Fruit fly (Drosophila melanogaster) whole organism, embryonic: Measurements from ENCODE around the gene fne.

Experiments used
- CG11456 ChIP-seq: fragments of 200-800 bp; sonication (Bioruptor generic); IDR thresholded peaks from 3 replicates; pipeline ENCODE4 v1.3.6; 2022; ENCODE audit warnings: missing biosample characterization, missing genetic modification characterization
- CG13424 ChIP-seq: fragments of 200-800 bp; sonication (Bioruptor generic); optimal IDR thresholded peaks from 2 replicates; lab custom pipeline; 2019; ENCODE audit warnings: missing biosample characterization, mild to moderate bottlenecking, missing genetic modification characterization, moderate library complexity
- CG14050 ChIP-seq: fragments of 200-800 bp; sonication (Bioruptor generic); IDR thresholded peaks from 3 replicates; pipeline ENCODE4 v1.3.6; 2022; ENCODE audit warnings: missing biosample characterization, missing genetic modification characterization
- CG14667 ChIP-seq: fragments of 200-800 bp; sonication (Bioruptor generic); IDR thresholded peaks from 2 replicates; pipeline ENCODE4 v1.3.6; 2022; ENCODE audit warnings: missing biosample characterization, missing genetic modification characterization
- CG14860 ChIP-seq: fragments of 200-800 bp; sonication (Bioruptor generic); IDR thresholded peaks from 3 replicates; pipeline ENCODE4 v1.3.6; 2022; ENCODE audit warnings: missing biosample characterization, missing genetic modification characterization; ENCODE audit not compliant: partially characterized antibody
- CG15479 ChIP-seq: fragments of 200-800 bp; sonication (Bioruptor generic); optimal IDR thresholded peaks from 3 replicates; lab custom pipeline; 2019; ENCODE audit warnings: missing biosample characterization, mild to moderate bottlenecking, missing genetic modification characterization, moderate library complexity
- CG2116 ChIP-seq: fragments of 200-800 bp; sonication (Bioruptor generic); optimal IDR thresholded peaks from 3 replicates; lab custom pipeline; 2018; ENCODE audit warnings: missing biosample characterization, mild to moderate bottlenecking, missing genetic modification characterization
- CG30020 ChIP-seq: fragments of 200-800 bp; optimal IDR thresholded peaks from 2 replicates; lab custom pipeline; 2019; ENCODE audit warnings: missing biosample characterization, mild to moderate bottlenecking, missing genetic modification characterization, moderate library complexity
- CG3065 ChIP-seq: fragments of 200-800 bp; sonication (Bioruptor generic); optimal IDR thresholded peaks from 2 replicates; lab custom pipeline; 2016; ENCODE audit warnings: missing biosample characterization, missing genetic modification characterization
- CG31441 ChIP-seq: fragments of 200-800 bp; sonication (Bioruptor generic); IDR thresholded peaks from 2 replicates; pipeline ENCODE4 v1.3.6; 2022; ENCODE audit warnings: missing biosample characterization, missing genetic modification characterization
- CG3847 ChIP-seq: fragments of 200-800 bp; sonication (Bioruptor generic); IDR thresholded peaks from 2 replicates; pipeline ENCODE4 v1.3.6; 2022; ENCODE audit warnings: missing biosample characterization, missing genetic modification characterization
- CG4282 ChIP-seq: fragments of 200-800 bp; sonication (Bioruptor generic); optimal IDR thresholded peaks from 2 replicates; lab custom pipeline; 2016; ENCODE audit warnings: missing biosample characterization, missing genetic modification characterization
- CG4617 ChIP-seq: fragments of 200-800 bp; sonication (Bioruptor generic); optimal IDR thresholded peaks from 3 replicates; lab custom pipeline; 2016; ENCODE audit warnings: missing biosample characterization, missing genetic modification characterization, borderline replicate concordance
- CG7839 ChIP-seq: fragments of 200-800 bp; sonication (Bioruptor generic); optimal IDR thresholded peaks from 3 replicates; lab custom pipeline; 2018; ENCODE audit warnings: missing biosample characterization, mild to moderate bottlenecking, missing genetic modification characterization, moderate library complexity
- CG8765 ChIP-seq: fragments of 200-800 bp; sonication (Bioruptor generic); IDR thresholded peaks from 2 replicates; pipeline ENCODE4 v1.3.6; 2022; ENCODE audit warnings: missing biosample characterization, missing genetic modification characterization
- CG9215 ChIP-seq: fragments of 200-800 bp; sonication (Bioruptor generic); IDR thresholded peaks from 2 replicates; pipeline ENCODE4 v1.3.6; 2022; ENCODE audit warnings: missing biosample characterization, missing genetic modification characterization
- CG9609 ChIP-seq: fragments of 200-800 bp; sonication (Bioruptor generic); optimal IDR thresholded peaks from 3 replicates; lab custom pipeline; 2016; ENCODE audit warnings: missing biosample characterization, missing genetic modification characterization
- Drgx ChIP-seq: fragments of 200-800 bp; sonication (Bioruptor generic); IDR thresholded peaks from 2 replicates; pipeline ENCODE4 v1.3.6; 2022; ENCODE audit warnings: missing biosample characterization, missing genetic modification characterization
- Ets65A ChIP-seq: fragments of 200-800 bp; sonication (Bioruptor generic); peaks from one replicate; lab custom pipeline; 2016; ENCODE audit warnings: missing biosample characterization, missing genetic modification characterization
- H15 ChIP-seq: fragments of 200-800 bp; sonication (Bioruptor generic); IDR thresholded peaks from 3 replicates; pipeline ENCODE4 v1.3.6; 2022; ENCODE audit warnings: missing biosample characterization, missing genetic modification characterization
- HHEX ChIP-seq: fragments of 200-800 bp; sonication (Bioruptor generic); optimal IDR thresholded peaks from 3 replicates; lab custom pipeline; 2017; ENCODE audit warnings: missing biosample characterization, mild to moderate bottlenecking, missing genetic modification characterization, missing genetic modification reagents
- HLH54F ChIP-seq: fragments of 200-800 bp; sonication (Bioruptor generic); optimal IDR thresholded peaks from 3 replicates; lab custom pipeline; 2016; ENCODE audit warnings: missing biosample characterization, missing genetic modification characterization
- Ptx1 ChIP-seq: fragments of 200-800 bp; sonication (Bioruptor generic); IDR thresholded peaks from 2 replicates; pipeline ENCODE4 v1.3.6; 2022; ENCODE audit warnings: missing biosample characterization, missing genetic modification characterization
- Side ChIP-seq: fragments of 200-800 bp; sonication (Bioruptor generic); optimal IDR thresholded peaks from 2 replicates; lab custom pipeline; 2016; ENCODE audit warnings: missing biosample characterization, missing genetic modification characterization
- Sry-δ ChIP-seq: fragments of 200-800 bp; sonication (Bioruptor generic); optimal IDR thresholded peaks from 2 replicates; lab custom pipeline; 2016; ENCODE audit warnings: missing biosample characterization, missing genetic modification characterization
- croc ChIP-seq: fragments of 200-800 bp; sonication (Bioruptor generic); conservative IDR thresholded peaks from 3 replicates; pipeline ENCODE4 v1.3.6; 2022; ENCODE audit warnings: missing biosample characterization, missing genetic modification characterization
- danr ChIP-seq: fragments of 200-800 bp; sonication (Bioruptor generic); IDR thresholded peaks from 2 replicates; pipeline ENCODE4 v1.3.6; 2022; ENCODE audit warnings: missing biosample characterization, missing genetic modification characterization
- dmrt99B ChIP-seq: fragments of 200-800 bp; sonication (Bioruptor generic); optimal IDR thresholded peaks from 2 replicates; lab custom pipeline; 2018; ENCODE audit warnings: missing biosample characterization, mild to moderate bottlenecking, missing genetic modification characterization, moderate library complexity
- fd102C ChIP-seq: fragments of 200-800 bp; sonication (Bioruptor generic); optimal IDR thresholded peaks from 2 replicates; lab custom pipeline; 2018; ENCODE audit warnings: missing biosample characterization, mild to moderate bottlenecking, missing genetic modification characterization, moderate library complexity
- fd96Cb ChIP-seq: fragments of 200-800 bp; sonication (Bioruptor generic); optimal IDR thresholded peaks from 2 replicates; lab custom pipeline; 2018; ENCODE audit warnings: missing biosample characterization, mild to moderate bottlenecking, missing genetic modification characterization, moderate library complexity
- gcm ChIP-seq: fragments of 200-800 bp; sonication (Bioruptor generic); optimal IDR thresholded peaks from 2 replicates; lab custom pipeline; 2019; ENCODE audit warnings: missing biosample characterization, mild to moderate bottlenecking, missing genetic modification characterization, moderate library complexity
- grau ChIP-seq: fragments of 200-800 bp; optimal IDR thresholded peaks from 3 replicates; lab custom pipeline; 2019; ENCODE audit warnings: missing biosample characterization, mild to moderate bottlenecking, missing genetic modification characterization, moderate library complexity
- gro ChIP-seq: fragments of 200-800 bp; sonication (Bioruptor generic); optimal IDR thresholded peaks from 2 replicates; lab custom pipeline; 2016; ENCODE audit warnings: missing biosample characterization, missing genetic modification characterization
- ind ChIP-seq: fragments of 200-800 bp; sonication (Bioruptor generic); optimal IDR thresholded peaks from 3 replicates; lab custom pipeline; 2016; ENCODE audit warnings: missing biosample characterization, missing genetic modification characterization
- lbe ChIP-seq: fragments of 200-800 bp; sonication (Bioruptor generic); optimal IDR thresholded peaks from 2 replicates; lab custom pipeline; 2016; ENCODE audit warnings: missing biosample characterization, mild to moderate bottlenecking, missing genetic modification characterization
- mirr ChIP-seq: fragments of 200-800 bp; sonication (Bioruptor generic); optimal IDR thresholded peaks from 3 replicates; lab custom pipeline; 2018; ENCODE audit warnings: missing biosample characterization, mild to moderate bottlenecking, missing genetic modification characterization
- mld ChIP-seq: fragments of 200-800 bp; sonication (Bioruptor generic); IDR thresholded peaks from 3 replicates; pipeline ENCODE4 v1.3.6; 2022; ENCODE audit warnings: missing biosample characterization, missing genetic modification characterization; ENCODE audit not compliant: partially characterized antibody
- pan ChIP-seq, 4 experiments: fragments of >200 bp in 3 of 4; fragments of 200-800 bp in 1 of 4; sonication (Bioruptor generic) in 1 of 4; optimal IDR thresholded peaks in 3 of 4; IDR thresholded peaks in 1 of 4; 2 replicates each; pipeline versions ENCODE4 v1.3.6 to Lab custom; 2017 to 2022; ENCODE audit warnings: missing biosample characterization in 2 of 4, missing genetic modification characterization in 2 of 4, mixed read lengths in 1 of 4
- phol ChIP-seq: fragments of 200-800 bp; sonication (Bioruptor generic); optimal IDR thresholded peaks from 3 replicates; lab custom pipeline; 2018; ENCODE audit warnings: missing biosample characterization, mild to moderate bottlenecking, missing genetic modification characterization, moderate library complexity
- pita ChIP-seq: fragments of 200-800 bp; sonication (Bioruptor generic); optimal IDR thresholded peaks from 2 replicates; lab custom pipeline; 2017; ENCODE audit warnings: missing biosample characterization, mild to moderate bottlenecking, missing genetic modification characterization
- prd ChIP-seq, 3 experiments: fragments of >200 bp in 2 of 3; fragments of 200-800 bp in 1 of 3; sonication (Bioruptor generic) in 1 of 3; optimal IDR thresholded peaks in 2 of 3; IDR thresholded peaks in 1 of 3; 2 replicates in 2 of 3; 3 replicates in 1 of 3; pipeline versions ENCODE4 v1.3.6 to Lab custom; 2017 to 2022; ENCODE audit warnings: missing biosample characterization in 1 of 3, missing genetic modification characterization in 1 of 3
- schlank ChIP-seq: fragments of 200-800 bp; sonication (Bioruptor generic); optimal IDR thresholded peaks from 2 replicates; lab custom pipeline; 2018; ENCODE audit warnings: missing biosample characterization, mild to moderate bottlenecking, missing genetic modification characterization
- seq ChIP-seq: fragments of 200-800 bp; sonication (Bioruptor generic); IDR thresholded peaks from 2 replicates; pipeline ENCODE4 v1.3.6; 2022; ENCODE audit warnings: missing biosample characterization, missing genetic modification characterization
- sima ChIP-seq: fragments of 200-800 bp; sonication (Bioruptor generic); optimal IDR thresholded peaks from 2 replicates; lab custom pipeline; 2016; ENCODE audit warnings: missing biosample characterization, missing genetic modification characterization
- tap ChIP-seq: fragments of 200-800 bp; optimal IDR thresholded peaks from 3 replicates; lab custom pipeline; 2019; ENCODE audit warnings: missing biosample characterization, mild to moderate bottlenecking, missing genetic modification characterization, moderate library complexity
- tna ChIP-seq: fragments of 200-800 bp; sonication (Bioruptor generic); IDR thresholded peaks from 2 replicates; pipeline ENCODE4 v1.3.6; 2022; ENCODE audit warnings: missing biosample characterization, missing genetic modification characterization; ENCODE audit not compliant: partially characterized antibody
- toy ChIP-seq: fragments of 200-800 bp; sonication (Bioruptor generic); IDR thresholded peaks from 2 replicates; pipeline ENCODE4 v1.3.6; 2022; ENCODE audit warnings: missing biosample characterization, missing genetic modification characterization
- vvl ChIP-seq: fragments of 200-800 bp; sonication (Bioruptor generic); IDR thresholded peaks from 2 replicates; pipeline ENCODE4 v1.3.6; 2022; ENCODE audit warnings: missing biosample characterization, missing genetic modification characterization
- yki ChIP-seq: fragments of >200 bp; optimal IDR thresholded peaks from 3 replicates; lab custom pipeline; 2018
- zf30C ChIP-seq: fragments of 200-800 bp; sonication (Bioruptor generic); optimal IDR thresholded peaks from 3 replicates; lab custom pipeline; 2018; ENCODE audit warnings: missing biosample characterization, mild to moderate bottlenecking, missing genetic modification characterization
- zfh1 ChIP-seq: fragments of 200-800 bp; sonication (Bioruptor generic); IDR thresholded peaks from 3 replicates; pipeline ENCODE4 v1.3.6; 2022; ENCODE audit warnings: missing biosample characterization, missing genetic modification characterization

fne gene

dm6 chrX:12957412-12957895, 40.2 kb downstream of the fne start, which contains the start of gene hec (continued):
- TF ChIP-seq fd102C (no peak), seq (GFP tag; lab: Robert Waterston, UW) (no peak), CG14667 (GFP tag; lab: Robert Waterston, UW) (no peak), CG13424 (tag; lab: Kevin White, UChicago) (peak; percentile 19), prd (optimal IDR thresholded peaks at IDR 0.05; lab: Kevin White, UChicago) (no peak), prd (GFP tag; IDR thresholded peaks at IDR 0.05; lab: Robert Waterston, UW) (peak; percentile 35; the same call in 1 of the 3 replicates), CG11456 (no peak), HLH54F (GFP tag; lab: Kevin White, UChicago) (no peak), gcm (GFP tag; lab: Kevin White, UChicago) (no peak), H15 (GFP tag; lab: Robert Waterston, UW) (no peak), phol (tag; lab: Kevin White, UChicago) (no peak), dmrt99B (peak; percentile 46), yki (lab: Kevin White, UChicago) (no peak), zfh1 (GFP tag; lab: Robert Waterston, UW) (no peak), CG31441 (GFP tag; lab: Robert Waterston, UW) (peak; percentile 29; the same call in 1 of the 2 replicates), tna (GFP tag; lab: Robert Waterston, UW) (no peak), danr (GFP tag; lab: Robert Waterston, UW) (no peak), grau (tag; lab: Kevin White, UChicago) (peak; percentile 41), fd96Cb (peak; percentile 16), gro (GFP tag; lab: Kevin White, UChicago) (no peak), vvl (GFP tag; lab: Robert Waterston, UW) (no peak), schlank (tag; lab: Kevin White, UChicago) (no peak), CG8765 (GFP tag; lab: Robert Waterston, UW) (no peak), CG14050 (GFP tag; lab: Robert Waterston, UW) (no peak), tap (no peak), CG9609 (GFP tag; lab: Kevin White, UChicago) (no peak), sima (GFP tag; lab: Kevin White, UChicago) (no peak), CG2116 (GFP tag; lab: Kevin White, UChicago) (no peak), pan (optimal IDR thresholded peaks at IDR 0.05; lab: Kevin White, UChicago) (no peak), pan (GFP tag; optimal IDR thresholded peaks at IDR 0.05 in 1 of 2, IDR thresholded peaks at IDR 0.05 in 1 of 2) (peak in 1 of 2 experiments; percentile 14), CG9215 (GFP tag; lab: Robert Waterston, UW) (0 out of 2 replicates have a peak, but pooled peaks have one; percentile 14), CG4617 (no peak), Ets65A (GFP tag; lab: Kevin White, UChicago) (peak; percentile 39), lbe (no peak), mirr (GFP tag; lab: Kevin White, UChicago) (no peak), Sry-δ (no peak), CG15479 (GFP tag; lab: Kevin White, UChicago) (no peak), CG4282 (GFP tag; lab: Kevin White, UChicago) (no peak), ind (GFP tag; lab: Kevin White, UChicago) (peak; percentile 21), CG30020 (tag; lab: Kevin White, UChicago) (no peak), CG3065 (GFP tag; lab: Kevin White, UChicago) (peak; percentile 23), HHEX (GFP tag; lab: Kevin White, UChicago) (peak; percentile 22), CG7839 (tag; lab: Kevin White, UChicago) (peak; percentile 52), mld (GFP tag; lab: Robert Waterston, UW) (no peak), croc (GFP tag; lab: Robert Waterston, UW) (no peak), pita (GFP tag; lab: Kevin White, UChicago) (no peak), CG3847 (GFP tag; lab: Robert Waterston, UW) (0 out of 2 replicates have a peak, but pooled peaks have one; percentile 19), Side (GFP tag; lab: Kevin White, UChicago) (no peak), Drgx (no peak), toy (GFP tag; lab: Robert Waterston, UW) (no peak), Ptx1 (GFP tag; lab: Robert Waterston, UW) (no peak), CG14860 (GFP tag; lab: Robert Waterston, UW) (no peak), zf30C (GFP tag; lab: Kevin White, UChicago) (peak; percentile 54)
